Fruit fly (Drosophila melanogaster) whole organism, embryonic: ENCODE data around the gene CG42465.

Experiments used
- BEAF-32 ChIP-seq: fragments of 200-800 bp; sonication (Bioruptor generic); optimal IDR thresholded peaks from 3 replicates; lab custom pipeline; 2017; ENCODE audit warnings: missing biosample characterization, missing genetic modification characterization, mild to moderate bottlenecking, moderate library complexity, missing genetic modification reagents
- CG10543 ChIP-seq: fragments of 200-800 bp; sonication (Bioruptor generic); optimal IDR thresholded peaks from 3 replicates; lab custom pipeline; 2017; ENCODE audit warnings: missing biosample characterization, mild to moderate bottlenecking, missing genetic modification characterization, moderate library complexity
- CG11456 ChIP-seq: fragments of 200-800 bp; sonication (Bioruptor generic); IDR thresholded peaks from 3 replicates; pipeline ENCODE4 v1.3.6; 2022; ENCODE audit warnings: missing biosample characterization, missing genetic modification characterization
- CG17568 ChIP-seq: fragments of 200-800 bp; sonication (Bioruptor generic); optimal IDR thresholded peaks from 2 replicates; lab custom pipeline; 2018; ENCODE audit warnings: missing biosample characterization, mild to moderate bottlenecking, missing genetic modification characterization, moderate library complexity
- CG18619 ChIP-seq: fragments of 200-800 bp; sonication (Bioruptor generic); optimal IDR thresholded peaks from 3 replicates; lab custom pipeline; 2017; ENCODE audit warnings: missing biosample characterization, mild to moderate bottlenecking, missing genetic modification characterization
- CG18764 ChIP-seq: fragments of 200-800 bp; sonication (Bioruptor generic); optimal IDR thresholded peaks from 3 replicates; lab custom pipeline; 2016; ENCODE audit warnings: missing biosample characterization, missing genetic modification characterization
- CG34376 ChIP-seq: fragments of 200-800 bp; sonication (Bioruptor generic); optimal IDR thresholded peaks from 2 replicates; lab custom pipeline; 2018; ENCODE audit warnings: missing biosample characterization, mild to moderate bottlenecking, missing genetic modification characterization
- CG7357 ChIP-seq: fragments of 200-800 bp; sonication (Bioruptor generic); IDR thresholded peaks from 3 replicates; pipeline ENCODE4 v1.3.6; 2022; ENCODE audit warnings: missing biosample characterization, missing genetic modification characterization
- CG8765 ChIP-seq: fragments of 200-800 bp; sonication (Bioruptor generic); IDR thresholded peaks from 2 replicates; pipeline ENCODE4 v1.3.6; 2022; ENCODE audit warnings: missing biosample characterization, missing genetic modification characterization
- Dip3 ChIP-seq: fragments of 200-800 bp; sonication (Bioruptor generic); optimal IDR thresholded peaks from 3 replicates; lab custom pipeline; 2016; ENCODE audit warnings: missing biosample characterization, missing genetic modification characterization
- Doc3 ChIP-seq: fragments of 200-800 bp; sonication (Bioruptor generic); IDR thresholded peaks from 3 replicates; pipeline ENCODE4 v1.3.6; 2022; ENCODE audit warnings: missing biosample characterization, missing genetic modification characterization; ENCODE audit not compliant: partially characterized antibody
- Eip74EF ChIP-seq, 2 experiments: fragments of 200-800 bp in 1 of 2; fragments of >200 bp in 1 of 2; sonication (Bioruptor generic) in 1 of 2; optimal IDR thresholded peaks; 2 replicates each; lab custom pipeline; 2017 to 2019; ENCODE audit warnings: missing biosample characterization in 2 of 2, missing genetic modification characterization in 2 of 2, mild to moderate bottlenecking in 1 of 2, moderate library complexity in 1 of 2
- Myb ChIP-seq: fragments of 200-800 bp; sonication (Bioruptor generic); optimal IDR thresholded peaks from 2 replicates; lab custom pipeline; 2016; ENCODE audit warnings: missing biosample characterization, missing genetic modification characterization
- NK7.1 ChIP-seq: fragments of 200-800 bp; sonication (Bioruptor generic); optimal IDR thresholded peaks from 3 replicates; lab custom pipeline; 2016; ENCODE audit warnings: missing biosample characterization, missing genetic modification characterization
- PHDP ChIP-seq: fragments of 200-800 bp; sonication (Bioruptor generic); optimal IDR thresholded peaks from 3 replicates; lab custom pipeline; 2018; ENCODE audit warnings: missing biosample characterization, mild to moderate bottlenecking, missing genetic modification characterization, moderate library complexity
- Pdp1 ChIP-seq, 2 experiments: fragments of 200-800 bp; sonication (Bioruptor generic); optimal IDR thresholded peaks; 3 replicates each; lab custom pipeline; 2016; ENCODE audit warnings: missing biosample characterization in 2 of 2, missing genetic modification characterization in 2 of 2, mild to moderate bottlenecking in 1 of 2, moderate library complexity in 1 of 2
- Ravus ChIP-seq: fragments of 200-800 bp; sonication (Bioruptor generic); IDR thresholded peaks from 2 replicates; pipeline ENCODE4 v1.3.6; 2022; ENCODE audit warnings: missing biosample characterization, missing genetic modification characterization
- Scr ChIP-seq: fragments of 200-800 bp; sonication (Bioruptor generic); IDR thresholded peaks from 2 replicates; pipeline ENCODE4 v1.3.6; 2022; ENCODE audit warnings: missing biosample characterization, missing genetic modification characterization; ENCODE audit not compliant: partially characterized antibody
- Sox100B ChIP-seq: fragments of 200-800 bp; sonication (Bioruptor generic); optimal IDR thresholded peaks from 3 replicates; lab custom pipeline; 2018; ENCODE audit warnings: missing biosample characterization, mild to moderate bottlenecking, missing genetic modification characterization
- Sry-β ChIP-seq: fragments of 200-800 bp; sonication (Bioruptor generic); optimal IDR thresholded peaks from 2 replicates; lab custom pipeline; 2018; ENCODE audit warnings: missing biosample characterization, mild to moderate bottlenecking, missing genetic modification characterization, moderate library complexity
- Sry-δ ChIP-seq: fragments of 200-800 bp; sonication (Bioruptor generic); optimal IDR thresholded peaks from 2 replicates; lab custom pipeline; 2016; ENCODE audit warnings: missing biosample characterization, missing genetic modification characterization
- ara ChIP-seq: fragments of 200-800 bp; sonication (Bioruptor generic); IDR thresholded peaks from 2 replicates; pipeline ENCODE4 v1.3.6; 2022; ENCODE audit warnings: missing biosample characterization, missing genetic modification characterization
- ato ChIP-seq: fragments of 200-800 bp; sonication (Bioruptor generic); IDR thresholded peaks from 2 replicates; pipeline ENCODE4 v1.3.6; 2022; ENCODE audit warnings: missing biosample characterization, missing genetic modification characterization; ENCODE audit not compliant: partially characterized antibody
- esg ChIP-seq: fragments of 200-800 bp; sonication (Bioruptor generic); conservative IDR thresholded peaks from 2 replicates; pipeline ENCODE4 v1.3.6; 2022; ENCODE audit warnings: missing biosample characterization, missing genetic modification characterization
- nau ChIP-seq: fragments of 200-800 bp; sonication (Bioruptor generic); optimal IDR thresholded peaks from 3 replicates; lab custom pipeline; 2017; ENCODE audit warnings: missing biosample characterization, mild to moderate bottlenecking, missing genetic modification characterization, missing genetic modification reagents
- org-1 ChIP-seq: fragments of 200-800 bp; sonication (Bioruptor generic); optimal IDR thresholded peaks from 2 replicates; lab custom pipeline; 2017; ENCODE audit warnings: missing biosample characterization, missing genetic modification characterization
- sd ChIP-seq: fragments of 200-800 bp; sonication (Bioruptor generic); optimal IDR thresholded peaks from 3 replicates; lab custom pipeline; 2018; ENCODE audit warnings: missing biosample characterization, mild to moderate bottlenecking, missing genetic modification characterization, moderate library complexity
- sug ChIP-seq: fragments of 200-800 bp; optimal IDR thresholded peaks from 2 replicates; lab custom pipeline; 2019; ENCODE audit warnings: missing biosample characterization, mild to moderate bottlenecking, missing genetic modification characterization, moderate library complexity
- vfl ChIP-seq: fragments of 200-800 bp; sonication (Bioruptor generic); optimal IDR thresholded peaks from 2 replicates; lab custom pipeline; 2016; ENCODE audit warnings: missing biosample characterization, missing genetic modification characterization
- vnd ChIP-seq: fragments of 200-800 bp; sonication (Bioruptor generic); IDR thresholded peaks from 3 replicates; pipeline ENCODE4 v1.3.6; 2022; ENCODE audit warnings: missing biosample characterization, missing genetic modification characterization; ENCODE audit not compliant: partially characterized antibody
- zen ChIP-seq: fragments of 200-800 bp; sonication (Bioruptor generic); optimal IDR thresholded peaks from 3 replicates; lab custom pipeline; 2018; ENCODE audit warnings: missing biosample characterization, mild to moderate bottlenecking, missing genetic modification characterization, moderate library complexity
- zen2 ChIP-seq: fragments of 200-800 bp; sonication (Bioruptor generic); IDR thresholded peaks from 3 replicates; pipeline ENCODE4 v1.3.6; 2022; ENCODE audit warnings: missing biosample characterization, missing genetic modification characterization; ENCODE audit not compliant: partially characterized antibody

CG42465 gene

dm6 chr2L:3694920-3695319 lies 5.1 kb upstream of the CG42465 start, which contains the start of gene CG43165:
Gene CG43165, minus strand, starts transcription at chr2L:3695020.
- TF ChIP-seq Pdp1 (GFP tag; optimal IDR thresholded peaks at IDR 0.05; lab: Kevin White, UChicago) (peak in 1 of 2 experiments; percentile 12), zen (tag; lab: Kevin White, UChicago) (no peak), CG8765 (GFP tag; lab: Robert Waterston, UW) (peak; percentile 22; the same call in 1 of the 2 replicates), Doc3 (no peak)

- peak; percentile 25 for TF ChIP-seq sug (tag; lab: Kevin White, UChicago)
- TF ChIP-seq vfl: no peak
- peak; percentile 31 for TF ChIP-seq CG34376
Observed at dm6 chr2L:3695361-3695818, 4.6 kb upstream of the CG42465 start, which contains the start of gene CG16713. Gene CG16713, minus strand, starts transcription at chr2L:3695411.

dm6 chr2L:3696438-3696837 lies 3.6 kb upstream of the CG42465 start, which contains the start of gene IM33:
Gene IM33, minus strand, starts transcription at chr2L:3696658.
- TF ChIP-seq CG7357 (GFP tag; lab: Robert Waterston, UW) (0 out of 3 replicates have a peak, but pooled peaks have one; percentile 9), BEAF-32 (GFP tag; lab: Kevin White, UChicago) (no peak), org-1 (no peak), Sry-β (GFP tag; lab: Kevin White, UChicago) (no peak), PHDP (tag; lab: Kevin White, UChicago) (no peak), Sry-δ (GFP tag; lab: Kevin White, UChicago) (no peak), CG34376 (peak; percentile 61), sug (tag; lab: Kevin White, UChicago) (peak; percentile 51), Dip3 (no peak), CG10543 (GFP tag; lab: Kevin White, UChicago) (peak; percentile 11), NK7.1 (GFP tag; lab: Kevin White, UChicago) (no peak), CG17568 (GFP tag; lab: Kevin White, UChicago) (no peak), Myb (GFP tag; lab: Kevin White, UChicago) (no peak), CG11456 (no peak), vnd (GFP tag; lab: Robert Waterston, UW) (no peak), CG18619 (GFP tag; lab: Kevin White, UChicago) (no peak), Scr (GFP tag; lab: Robert Waterston, UW) (no peak), sd (tag; lab: Kevin White, UChicago) (no peak)

dm6 chr2L:3697772-3698171 lies 2.2 kb upstream of the CG42465 start, which contains the start of gene CG3604:
Gene CG3604, minus strand, starts transcription at chr2L:3697872.
- TF ChIP-seq Sox100B (GFP tag; lab: Kevin White, UChicago) (no peak), Ravus (GFP tag; lab: Robert Waterston, UW) (no peak), ato (GFP tag; lab: Robert Waterston, UW) (no peak), zen2 (GFP tag; lab: Robert Waterston, UW) (no peak), nau (GFP tag; lab: Kevin White, UChicago) (no peak), CG18764 (GFP tag; lab: Kevin White, UChicago) (no peak), esg (GFP tag; lab: Robert Waterston, UW) (no peak), Eip74EF (GFP tag; optimal IDR thresholded peaks at IDR 0.05; lab: Kevin White, UChicago) (peak in 1 of 2 experiments; percentile 14), ara (GFP tag; lab: Robert Waterston, UW) (no peak)
